Fruit fly (Drosophila melanogaster) Kc167 (cell line): ENCODE data around the gene CG15021.

ENCODE experiments used
- Myc ChIP-seq: fragments of >200 bp; optimal IDR thresholded peaks from 2 replicates; lab custom pipeline; 2017; ENCODE audit warnings: missing external identifiers
- Sin3A ChIP-seq: fragments of >200 bp; optimal IDR thresholded peaks from 2 replicates; lab custom pipeline; 2018; ENCODE audit warnings: missing external identifiers
- h ChIP-seq: fragments of >200 bp; optimal IDR thresholded peaks from 3 replicates; lab custom pipeline; 2018; ENCODE audit warnings: missing external identifiers
- insv ChIP-seq: fragments of >200 bp; optimal IDR thresholded peaks from 3 replicates; lab custom pipeline; 2018; ENCODE audit warnings: missing external identifiers
- psq ChIP-seq: fragments of >200 bp; optimal IDR thresholded peaks from 2 replicates; lab custom pipeline; 2017; ENCODE audit warnings: missing external identifiers
- ttk ChIP-seq: sonication (Bioruptor generic); optimal IDR thresholded peaks from 2 replicates; lab custom pipeline; 2017; ENCODE audit warnings: missing external identifiers

dm6 chr3L:4415326-4416274 is 20.9 kb upstream of the CG15021 start:
- no peak for TF ChIP-seq psq
- no peak for TF ChIP-seq h (lab: Kevin White, UChicago)
- no peak for TF ChIP-seq insv (lab: Kevin White, UChicago)
- TF ChIP-seq Myc (lab: Kevin White, UChicago) = no peak
- no peak for TF ChIP-seq ttk
- no peak for TF ChIP-seq Sin3A (lab: Kevin White, UChicago)
